Fruit fly (Drosophila melanogaster) whole organism, embryonic: ENCODE results near the gene CG14339.
A peak's percentile ranks its signal among the peaks of the same experiment; 100 is the strongest.

Source experiments
- CG10267 ChIP-seq: fragments of 200-800 bp; sonication (Bioruptor generic); optimal IDR thresholded peaks from 2 replicates; lab custom pipeline; 2018; ENCODE audit warnings: missing biosample characterization, mild to moderate bottlenecking, missing genetic modification characterization, moderate library complexity
- CG11093 ChIP-seq: fragments of 200-800 bp; sonication (Bioruptor generic); IDR thresholded peaks from 3 replicates; pipeline ENCODE4 v1.3.6; 2022; ENCODE audit warnings: missing biosample characterization, missing genetic modification characterization
- CG13775 ChIP-seq: fragments of 200-800 bp; sonication (Bioruptor generic); optimal IDR thresholded peaks from 3 replicates; lab custom pipeline; 2017; ENCODE audit warnings: missing biosample characterization, mild to moderate bottlenecking, missing genetic modification characterization
- CG15073 ChIP-seq: fragments of 200-800 bp; sonication (Bioruptor generic); optimal IDR thresholded peaks from 2 replicates; lab custom pipeline; 2016; ENCODE audit warnings: missing biosample characterization, missing genetic modification characterization
- CG1792 ChIP-seq: fragments of 200-800 bp; sonication (Bioruptor generic); optimal IDR thresholded peaks from 2 replicates; lab custom pipeline; 2016; ENCODE audit warnings: missing biosample characterization, missing genetic modification characterization
- CG18262 ChIP-seq: fragments of 200-800 bp; optimal IDR thresholded peaks from 3 replicates; lab custom pipeline; 2019; ENCODE audit warnings: missing biosample characterization, mild to moderate bottlenecking, missing genetic modification characterization, moderate library complexity
- CG2712 ChIP-seq: fragments of 200-800 bp; optimal IDR thresholded peaks from 3 replicates; lab custom pipeline; 2019; ENCODE audit warnings: missing biosample characterization, mild to moderate bottlenecking, missing genetic modification characterization, moderate library complexity
- CG2875 ChIP-seq: fragments of 200-800 bp; sonication (Bioruptor generic); optimal IDR thresholded peaks from 2 replicates; lab custom pipeline; 2017; ENCODE audit warnings: missing biosample characterization, mild to moderate bottlenecking, missing genetic modification characterization, missing genetic modification reagents
- CG30403 ChIP-seq: fragments of 200-800 bp; sonication (Bioruptor generic); optimal IDR thresholded peaks from 3 replicates; lab custom pipeline; 2016; ENCODE audit warnings: missing biosample characterization, missing genetic modification characterization
- CG3065 ChIP-seq: fragments of 200-800 bp; sonication (Bioruptor generic); optimal IDR thresholded peaks from 2 replicates; lab custom pipeline; 2016; ENCODE audit warnings: missing biosample characterization, missing genetic modification characterization
- CG32767 ChIP-seq: fragments of 200-800 bp; sonication (Bioruptor generic); IDR thresholded peaks from 2 replicates; pipeline ENCODE4 v1.3.6; 2022; ENCODE audit warnings: missing biosample characterization, missing genetic modification characterization
- CG33213 ChIP-seq: fragments of 200-800 bp; sonication (Bioruptor generic); optimal IDR thresholded peaks from 3 replicates; lab custom pipeline; 2016; ENCODE audit warnings: missing biosample characterization, missing genetic modification characterization
- CG34224 ChIP-seq: fragments of 200-800 bp; sonication (Bioruptor generic); IDR thresholded peaks from 3 replicates; pipeline ENCODE4 v1.3.6; 2022; ENCODE audit warnings: missing biosample characterization, missing genetic modification characterization; ENCODE audit not compliant: partially characterized antibody
- CG4360 ChIP-seq: fragments of 200-800 bp; sonication (Bioruptor generic); IDR thresholded peaks from 2 replicates; pipeline ENCODE4 v1.3.6; 2022; ENCODE audit warnings: missing biosample characterization, missing genetic modification characterization
- CG4617 ChIP-seq: fragments of 200-800 bp; sonication (Bioruptor generic); optimal IDR thresholded peaks from 3 replicates; lab custom pipeline; 2016; ENCODE audit warnings: missing biosample characterization, missing genetic modification characterization, borderline replicate concordance
- CG4820 ChIP-seq: fragments of 200-800 bp; sonication (Bioruptor generic); optimal IDR thresholded peaks from 3 replicates; lab custom pipeline; 2016; ENCODE audit warnings: missing biosample characterization, missing genetic modification characterization
- CG5245 ChIP-seq: fragments of 200-800 bp; sonication (Bioruptor generic); optimal IDR thresholded peaks from 3 replicates; lab custom pipeline; 2016; ENCODE audit warnings: missing biosample characterization, missing genetic modification characterization
- CG8290 ChIP-seq, 3 experiments: fragments of 200-800 bp; sonication (Bioruptor generic); optimal IDR thresholded peaks; 2 replicates each; lab custom pipeline; 2016 to 2019; ENCODE audit warnings: missing biosample characterization in 3 of 3, missing genetic modification characterization in 3 of 3, mild to moderate bottlenecking in 2 of 3, moderate library complexity in 1 of 3
- D ChIP-seq, 2 experiments: fragments of 200-800 bp in 1 of 2; fragments of >200 bp in 1 of 2; sonication (Bioruptor generic) in 1 of 2; optimal IDR thresholded peaks; 2 replicates in 1 of 2; 3 replicates in 1 of 2; lab custom pipeline; 2017; ENCODE audit warnings: mild to moderate bottlenecking in 1 of 2, missing biosample characterization in 1 of 2, missing genetic modification characterization in 1 of 2, missing genetic modification reagents in 1 of 2
- Dip3 ChIP-seq: fragments of 200-800 bp; sonication (Bioruptor generic); optimal IDR thresholded peaks from 3 replicates; lab custom pipeline; 2016; ENCODE audit warnings: missing biosample characterization, missing genetic modification characterization
- Doc3 ChIP-seq: fragments of 200-800 bp; sonication (Bioruptor generic); IDR thresholded peaks from 3 replicates; pipeline ENCODE4 v1.3.6; 2022; ENCODE audit warnings: missing biosample characterization, missing genetic modification characterization; ENCODE audit not compliant: partially characterized antibody
- HLH4C ChIP-seq: fragments of 200-800 bp; sonication (Bioruptor generic); IDR thresholded peaks from 3 replicates; pipeline ENCODE4 v1.3.6; 2022; ENCODE audit warnings: missing biosample characterization, missing genetic modification characterization; ENCODE audit not compliant: partially characterized antibody
- Hand ChIP-seq: fragments of 200-800 bp; sonication (Bioruptor generic); optimal IDR thresholded peaks from 2 replicates; lab custom pipeline; 2017; ENCODE audit warnings: mild to moderate bottlenecking, missing biosample characterization, missing genetic modification reagents, missing genetic modification characterization
- Jarid2 ChIP-seq: fragments of 200-800 bp; sonication (Bioruptor generic); optimal IDR thresholded peaks from 3 replicates; lab custom pipeline; 2017; ENCODE audit warnings: mild to moderate bottlenecking, missing biosample characterization, missing genetic modification reagents, missing genetic modification characterization
- Meics ChIP-seq: fragments of 200-800 bp; sonication (Bioruptor generic); optimal IDR thresholded peaks from 2 replicates; lab custom pipeline; 2017; ENCODE audit warnings: missing biosample characterization, mild to moderate bottlenecking, missing genetic modification characterization
- Nf-YB ChIP-seq: fragments of 200-800 bp; sonication (Bioruptor generic); optimal IDR thresholded peaks from 3 replicates; lab custom pipeline; 2019; ENCODE audit warnings: missing biosample characterization, mild to moderate bottlenecking, missing genetic modification characterization, moderate library complexity
- Optix ChIP-seq: fragments of 200-800 bp; sonication (Bioruptor generic); IDR thresholded peaks from 3 replicates; pipeline ENCODE4 v1.3.6; 2022; ENCODE audit warnings: missing biosample characterization, missing genetic modification characterization
- ato ChIP-seq: fragments of 200-800 bp; sonication (Bioruptor generic); IDR thresholded peaks from 2 replicates; pipeline ENCODE4 v1.3.6; 2022; ENCODE audit warnings: missing biosample characterization, missing genetic modification characterization; ENCODE audit not compliant: partially characterized antibody
- az2 ChIP-seq: fragments of 200-800 bp; sonication (Bioruptor generic); optimal IDR thresholded peaks from 3 replicates; lab custom pipeline; 2016; ENCODE audit warnings: missing biosample characterization, missing genetic modification characterization
- chinmo ChIP-seq: fragments of 200-800 bp; sonication (Bioruptor generic); IDR thresholded peaks from 4 replicates; pipeline ENCODE4 v1.3.6; 2022; ENCODE audit warnings: missing biosample characterization, missing genetic modification characterization; ENCODE audit not compliant: partially characterized antibody
- emc ChIP-seq: fragments of 200-800 bp; sonication (Bioruptor generic); optimal IDR thresholded peaks from 2 replicates; lab custom pipeline; 2016; ENCODE audit warnings: missing biosample characterization, missing genetic modification characterization
- fu2 ChIP-seq: fragments of 200-800 bp; sonication (Bioruptor generic); optimal IDR thresholded peaks from 2 replicates; lab custom pipeline; 2016; ENCODE audit warnings: missing biosample characterization, missing genetic modification characterization
- gsb ChIP-seq: fragments of 200-800 bp; sonication (Bioruptor generic); IDR thresholded peaks from 2 replicates; pipeline ENCODE4 v1.3.6; 2022; ENCODE audit warnings: missing biosample characterization, missing genetic modification characterization
- hb ChIP-seq: fragments of 200-800 bp; sonication (Bioruptor generic); IDR thresholded peaks from 3 replicates; pipeline ENCODE4 v1.3.6; 2022; ENCODE audit warnings: missing biosample characterization, missing genetic modification characterization; ENCODE audit not compliant: partially characterized antibody
- jing ChIP-seq: fragments of 200-800 bp; sonication (Bioruptor generic); optimal IDR thresholded peaks from 2 replicates; lab custom pipeline; 2018; ENCODE audit warnings: missing biosample characterization, mild to moderate bottlenecking, missing genetic modification characterization
- kni ChIP-seq: fragments of 200-800 bp; sonication (Bioruptor generic); optimal IDR thresholded peaks from 3 replicates; lab custom pipeline; 2017; ENCODE audit warnings: mild to moderate bottlenecking, missing biosample characterization, missing genetic modification reagents, missing genetic modification characterization
- lbe ChIP-seq: fragments of 200-800 bp; sonication (Bioruptor generic); optimal IDR thresholded peaks from 2 replicates; lab custom pipeline; 2016; ENCODE audit warnings: missing biosample characterization, mild to moderate bottlenecking, missing genetic modification characterization
- nerfin-1 ChIP-seq: fragments of 200-800 bp; sonication (Bioruptor generic); optimal IDR thresholded peaks from 3 replicates; lab custom pipeline; 2019; ENCODE audit warnings: missing biosample characterization, mild to moderate bottlenecking, missing genetic modification characterization, moderate library complexity
- odd ChIP-seq: fragments of 200-800 bp; sonication (Bioruptor generic); optimal IDR thresholded peaks from 2 replicates; lab custom pipeline; 2017; ENCODE audit warnings: missing biosample characterization, mild to moderate bottlenecking, missing genetic modification characterization
- org-1 ChIP-seq: fragments of 200-800 bp; sonication (Bioruptor generic); optimal IDR thresholded peaks from 2 replicates; lab custom pipeline; 2017; ENCODE audit warnings: missing biosample characterization, missing genetic modification characterization
- phol ChIP-seq: fragments of 200-800 bp; sonication (Bioruptor generic); optimal IDR thresholded peaks from 3 replicates; lab custom pipeline; 2018; ENCODE audit warnings: missing biosample characterization, mild to moderate bottlenecking, missing genetic modification characterization, moderate library complexity
- pnt ChIP-seq: fragments of 200-800 bp; sonication (Bioruptor generic); optimal IDR thresholded peaks from 3 replicates; lab custom pipeline; 2016; ENCODE audit warnings: missing biosample characterization, missing genetic modification characterization
- ro ChIP-seq: fragments of 200-800 bp; sonication (Bioruptor generic); IDR thresholded peaks from 2 replicates; pipeline ENCODE4 v1.3.6; 2022; ENCODE audit warnings: missing biosample characterization, missing genetic modification characterization
- sd ChIP-seq: fragments of 200-800 bp; sonication (Bioruptor generic); optimal IDR thresholded peaks from 3 replicates; lab custom pipeline; 2018; ENCODE audit warnings: missing biosample characterization, mild to moderate bottlenecking, missing genetic modification characterization, moderate library complexity
- sqz ChIP-seq: fragments of 200-800 bp; sonication (Bioruptor generic); optimal IDR thresholded peaks from 3 replicates; lab custom pipeline; 2018; ENCODE audit warnings: missing biosample characterization, mild to moderate bottlenecking, missing genetic modification characterization
- ssp ChIP-seq: fragments of 200-800 bp; sonication (Bioruptor generic); IDR thresholded peaks from 2 replicates; pipeline ENCODE4 v1.3.6; 2022; ENCODE audit warnings: missing biosample characterization, missing genetic modification characterization

Gene CG14339

DNA sequence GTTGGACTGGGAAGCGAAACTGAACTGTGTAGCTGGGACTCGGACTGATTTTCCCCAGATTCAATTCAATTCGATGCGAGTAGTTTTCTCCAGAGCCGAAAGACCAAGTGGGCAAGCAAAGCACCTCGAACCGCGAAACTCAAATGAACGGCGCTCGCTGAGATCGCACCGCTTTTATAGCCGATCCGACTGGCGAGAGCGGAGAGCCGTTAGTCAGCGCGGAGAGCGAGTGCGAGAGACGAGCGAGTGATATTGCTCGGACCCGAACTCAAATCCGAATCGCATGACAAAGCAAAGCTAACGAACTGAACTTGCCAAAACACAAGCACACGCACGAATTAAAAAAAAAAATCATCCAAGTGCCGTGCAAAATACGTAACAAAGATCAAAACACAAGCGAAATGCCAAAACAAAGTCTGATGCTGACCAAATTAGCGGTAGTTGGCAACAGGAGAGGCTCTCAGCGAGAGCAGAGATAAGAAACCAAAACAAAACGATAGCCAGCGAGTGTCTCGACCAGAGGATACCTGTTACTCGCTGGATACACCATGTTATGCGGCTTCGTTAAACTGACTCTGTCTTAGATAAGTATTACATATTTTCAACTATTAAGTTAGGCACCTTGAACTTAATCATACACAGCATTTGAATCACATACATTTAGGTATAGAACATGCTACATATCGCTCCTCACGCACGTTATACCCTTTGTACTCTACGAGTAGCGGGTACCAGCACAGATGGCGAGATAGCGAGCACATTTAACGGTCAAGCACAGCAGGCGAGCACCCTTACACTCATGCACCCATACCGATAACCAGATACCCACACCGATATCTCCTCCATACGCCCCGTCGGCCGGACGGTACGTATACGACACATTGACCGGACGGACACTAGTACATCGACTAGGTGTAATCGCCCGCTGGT, 10.8 kb downstream of the CG14339 start (continued):
- peak; percentile 50; the same call in 2 of the 3 replicates for TF ChIP-seq CG34224
- TF ChIP-seq CG5245 (GFP tag; lab: Kevin White, UChicago), result peak; percentile 44
- no peak; the same call in 2 of the 3 replicates for TF ChIP-seq Doc3
- peak; percentile 65 for TF ChIP-seq fu2 (GFP tag; lab: Kevin White, UChicago)
- no peak for TF ChIP-seq D (optimal IDR thresholded peaks at IDR 0.05; lab: Kevin White, UChicago)
- peak; percentile 32 for TF ChIP-seq D (GFP tag; optimal IDR thresholded peaks at IDR 0.05; lab: Kevin White, UChicago)
- peak; percentile 76; the same call in 2 of the 4 replicates for TF ChIP-seq chinmo (GFP tag; lab: Robert Waterston, UW)
- TF ChIP-seq Optix (GFP tag; lab: Robert Waterston, UW), result peak; percentile 51; the same call in 1 of the 3 replicates
- peak; percentile 33 for TF ChIP-seq Nf-YB (GFP tag; lab: Kevin White, UChicago)
- peak; percentile 80 for TF ChIP-seq Meics (GFP tag; lab: Kevin White, UChicago)
- TF ChIP-seq CG1792 (GFP tag; lab: Kevin White, UChicago), result peak; percentile 9
- peak; percentile 65 for TF ChIP-seq CG2712 (tag; lab: Kevin White, UChicago)
- TF ChIP-seq CG18262 (tag; lab: Kevin White, UChicago), result peak; percentile 50
- TF ChIP-seq CG4360 (GFP tag; lab: Robert Waterston, UW), result no peak
- TF ChIP-seq CG30403, result peak; percentile 69
- TF ChIP-seq kni (GFP tag; lab: Kevin White, UChicago), result no peak
- TF ChIP-seq Hand (GFP tag; lab: Kevin White, UChicago), result peak; percentile 42
- peak; percentile 49 for TF ChIP-seq CG8290 (GFP tag; optimal IDR thresholded peaks at IDR 0.05; lab: Kevin White, UChicago)
- peak in 1 of 2 experiments; percentile 87 for TF ChIP-seq CG8290 (tag; optimal IDR thresholded peaks at IDR 0.05; lab: Kevin White, UChicago)
- no peak for TF ChIP-seq ato
- peak; percentile 37; the same call in 2 of the 3 replicates for TF ChIP-seq HLH4C (GFP tag; lab: Robert Waterston, UW)
- no peak for TF ChIP-seq sqz
- peak; percentile 61 for TF ChIP-seq CG4820 (GFP tag; lab: Kevin White, UChicago)
- TF ChIP-seq CG13775 (GFP tag; lab: Kevin White, UChicago), result peak; percentile 72
- TF ChIP-seq Jarid2 (GFP tag; lab: Kevin White, UChicago), result peak; percentile 70
- TF ChIP-seq gsb (GFP tag; lab: Robert Waterston, UW), result peak; percentile 55; the same call in 1 of the 2 replicates
- TF ChIP-seq pnt (GFP tag; lab: Kevin White, UChicago), result peak; percentile 19
- TF ChIP-seq hb (GFP tag; lab: Robert Waterston, UW), result no peak
- no peak for TF ChIP-seq CG3065 (GFP tag; lab: Kevin White, UChicago)
- no peak for TF ChIP-seq CG15073 (GFP tag; lab: Kevin White, UChicago)
- peak; percentile 66 for TF ChIP-seq phol
- no peak for TF ChIP-seq nerfin-1
- TF ChIP-seq sd (tag; lab: Kevin White, UChicago), result peak; percentile 49
- TF ChIP-seq odd, result peak; percentile 26
- peak; percentile 29 for TF ChIP-seq CG33213
- TF ChIP-seq CG4617, result peak; percentile 39
- peak; percentile 54; the same call in 2 of the 3 replicates for TF ChIP-seq CG11093
- peak; percentile 35; the same call in 1 of the 2 replicates for TF ChIP-seq ro (GFP tag; lab: Robert Waterston, UW)
- peak; percentile 63 for TF ChIP-seq CG32767 (GFP tag; lab: Robert Waterston, UW)
- peak; percentile 52 for TF ChIP-seq lbe
- TF ChIP-seq CG2875 (GFP tag; lab: Kevin White, UChicago), result peak; percentile 8
- TF ChIP-seq Dip3 (GFP tag; lab: Kevin White, UChicago), result peak; percentile 77
- peak; percentile 29 for TF ChIP-seq CG10267 (tag; lab: Kevin White, UChicago)
- TF ChIP-seq emc (GFP tag; lab: Kevin White, UChicago), result no peak
- peak; percentile 62 for TF ChIP-seq az2 (GFP tag; lab: Kevin White, UChicago)
- TF ChIP-seq jing (GFP tag; lab: Kevin White, UChicago), result peak; percentile 47
- TF ChIP-seq ssp (GFP tag; lab: Robert Waterston, UW), result peak; percentile 60
- TF ChIP-seq org-1 (GFP tag; lab: Kevin White, UChicago), result peak; percentile 78
